Worm (Caenorhabditis elegans) whole organism, early embryonic: ENCODE measurements around the gene C01G10.1.
"Not testable (repeated sequence)": the region's sequence is repeated elsewhere in the genome, so short reads cannot be mapped to it uniquely, and the experiment has no call there.

Source experiments
- B0310.2 ChIP-seq: sonication (generic microtip); optimal IDR thresholded peaks from 2 replicates; lab custom pipeline; 2016; ENCODE audit warnings: mild to moderate bottlenecking, missing genetic modification characterization, missing compliant biosample characterization
- F13C5.2 ChIP-seq: sonication (generic microtip); optimal IDR thresholded peaks from 2 replicates; lab custom pipeline; 2017; ENCODE audit warnings: mild to moderate bottlenecking, missing genetic modification characterization, inconsistent platforms, missing compliant biosample characterization
- aly-1 ChIP-seq: sonication (generic microtip); optimal IDR thresholded peaks from 2 replicates; lab custom pipeline; 2016; ENCODE audit warnings: missing genetic modification characterization, missing compliant biosample characterization
- ama-1 ChIP-seq: fragments of 150-350 bp; optimal IDR thresholded peaks from 2 replicates; lab custom pipeline; 2014
- ceh-13 ChIP-seq: fragments of 200-800 bp; sonication (Bioruptor generic); optimal IDR thresholded peaks from 2 replicates; lab custom pipeline; 2018; ENCODE audit warnings: mild to moderate bottlenecking, missing genetic modification characterization, missing compliant biosample characterization
- ceh-36 ChIP-seq: sonication (generic microtip); optimal IDR thresholded peaks from 2 replicates; lab custom pipeline; 2016; ENCODE audit warnings: missing genetic modification characterization, inconsistent platforms, missing compliant biosample characterization
- ets-7 ChIP-seq: sonication (generic microtip); optimal IDR thresholded peaks from 2 replicates; lab custom pipeline; 2016; ENCODE audit warnings: missing genotype, missing genetic modification characterization, missing compliant biosample characterization
- flt-1 ChIP-seq: fragments of 200-800 bp; sonication (Bioruptor generic); IDR thresholded peaks from 2 replicates; pipeline ENCODE4 v1.3.6; 2022; ENCODE audit warnings: missing genetic modification characterization, missing compliant biosample characterization
- hmbx-1 ChIP-seq: sonication (generic microtip); optimal IDR thresholded peaks from 2 replicates; lab custom pipeline; 2016; ENCODE audit warnings: mild to moderate bottlenecking, missing genetic modification characterization, missing compliant biosample characterization
- hmg-4 ChIP-seq: fragments of 200-800 bp; sonication (Bioruptor generic); optimal IDR thresholded peaks from 2 replicates; lab custom pipeline; 2018; ENCODE audit warnings: mild to moderate bottlenecking, missing genetic modification characterization, missing compliant biosample characterization
- hnd-1 ChIP-seq: sonication (generic microtip); optimal IDR thresholded peaks from 2 replicates; lab custom pipeline; 2016; ENCODE audit warnings: missing genetic modification characterization, missing compliant biosample characterization
- pes-1 ChIP-seq: fragments of 200-800 bp; sonication (Bioruptor generic); IDR thresholded peaks from 2 replicates; pipeline ENCODE4 v1.3.6; 2022; ENCODE audit warnings: missing genetic modification reagents, missing genetic modification characterization, missing compliant biosample characterization
- scrt-1 ChIP-seq: fragments of 200-800 bp; sonication (Bioruptor generic); IDR thresholded peaks from 2 replicates; pipeline ENCODE4 v1.3.6; 2022; ENCODE audit warnings: missing genetic modification characterization, missing compliant biosample characterization
- sea-1 ChIP-seq: fragments of 200-800 bp; sonication (Bioruptor generic); conservative IDR thresholded peaks from 2 replicates; pipeline ENCODE4 v1.3.6; 2022; ENCODE audit warnings: missing genetic modification characterization, missing compliant biosample characterization
- tbx-11 ChIP-seq: fragments of 200-800 bp; sonication (Bioruptor generic); IDR thresholded peaks from 2 replicates; pipeline ENCODE4 v1.3.6; 2022; ENCODE audit warnings: missing genetic modification characterization, missing compliant biosample characterization
- tbx-37 ChIP-seq: fragments of 200-800 bp; sonication (Bioruptor generic); conservative IDR thresholded peaks from 2 replicates; pipeline ENCODE4 v1.3.6; 2022; ENCODE audit warnings: missing genetic modification reagents, missing genetic modification characterization, missing compliant biosample characterization
- tra-4 ChIP-seq: sonication (generic microtip); optimal IDR thresholded peaks from 2 replicates; lab custom pipeline; 2017; ENCODE audit warnings: missing genetic modification characterization, missing compliant biosample characterization

The C01G10.1 gene

ce11 chrV:15092666-15093065 lies 6.9 kb upstream of the C01G10.1 start, which contains the start of gene txt-12:
TSS of gene txt-12 (plus strand) at chrV:15092966.
- no peak for TF ChIP-seq sea-1 (GFP tag; lab: Robert Waterston, UW)
- TF ChIP-seq ceh-36 (tag; lab: Kevin White, UChicago), result no peak
- no peak for TF ChIP-seq F13C5.2 (tag; lab: Kevin White, UChicago)
- TF ChIP-seq hmg-4 (GFP tag; lab: Kevin White, UChicago), result no peak
- no peak for TF ChIP-seq B0310.2 (tag; lab: Kevin White, UChicago)
- TF ChIP-seq tbx-37 (GFP tag; lab: Robert Waterston, UW), result no peak
- TF ChIP-seq ceh-13 (GFP tag; lab: Kevin White, UChicago), result no peak
- no peak for TF ChIP-seq scrt-1 (GFP tag; lab: Robert Waterston, UW)
- TF ChIP-seq tra-4 (tag; lab: Kevin White, UChicago), result no peak
- TF ChIP-seq hnd-1 (tag; lab: Kevin White, UChicago), result no peak
- no peak for TF ChIP-seq aly-1 (tag; lab: Kevin White, UChicago)
- no peak for TF ChIP-seq ama-1
- no peak for TF ChIP-seq hmbx-1 (tag; lab: Kevin White, UChicago)

ce11 chrV:15094749-15095148 lies 4.8 kb upstream of the C01G10.1 start, which contains the start of gene srx-78:
TSS of gene srx-78 (plus strand) at chrV:15095049.
- TF ChIP-seq scrt-1 (GFP tag; lab: Robert Waterston, UW), result no peak
- TF ChIP-seq ama-1, result no peak
- no peak for TF ChIP-seq B0310.2 (tag; lab: Kevin White, UChicago)
- no peak for TF ChIP-seq hmg-4 (GFP tag; lab: Kevin White, UChicago)
- TF ChIP-seq ceh-36 (tag; lab: Kevin White, UChicago), result no peak
- TF ChIP-seq tbx-11, result no peak
- no peak for TF ChIP-seq ceh-13 (GFP tag; lab: Kevin White, UChicago)
- TF ChIP-seq F13C5.2 (tag; lab: Kevin White, UChicago), result no peak
- TF ChIP-seq flt-1 (GFP tag; lab: Robert Waterston, UW), result no peak

ce11 chrV:15105893-15106598 lies 6.5 kb downstream of the C01G10.1 start, which contains the start of gene C01G10.14:
TSS of gene C01G10.14 (minus strand) at chrV:15105943.
- not testable (repeated sequence) for TF ChIP-seq hmbx-1 (tag; lab: Kevin White, UChicago); aly-1 (tag; lab: Kevin White, UChicago); hmg-4 (GFP tag; lab: Kevin White, UChicago)

ce11 chrV:15109260-15109659 lies 9.7 kb downstream of the C01G10.1 start, which contains the start of gene Y75B12A.2:
TSS of gene Y75B12A.2 (plus strand) at chrV:15109560.
- TF ChIP-seq B0310.2 (tag; lab: Kevin White, UChicago) (no peak), hnd-1 (tag; lab: Kevin White, UChicago) (no peak), ceh-36 (tag; lab: Kevin White, UChicago) (no peak), flt-1 (GFP tag; lab: Robert Waterston, UW) (no peak), tbx-37 (GFP tag; lab: Robert Waterston, UW) (no peak), aly-1 (tag; lab: Kevin White, UChicago) (no peak), ama-1 (no peak), scrt-1 (GFP tag; lab: Robert Waterston, UW) (no peak), F13C5.2 (tag; lab: Kevin White, UChicago) (no peak), sea-1 (GFP tag; lab: Robert Waterston, UW) (no peak)

ce11 chrV:15111660-15112059 lies 12.1 kb downstream of the C01G10.1 start, which contains the start of gene T01G5.7:
TSS of gene T01G5.7 (plus strand) at chrV:15111960.
- TF ChIP-seq ama-1 (no peak), B0310.2 (tag; lab: Kevin White, UChicago) (no peak), F13C5.2 (tag; lab: Kevin White, UChicago) (no peak), ceh-13 (GFP tag; lab: Kevin White, UChicago) (no peak), tbx-37 (GFP tag; lab: Robert Waterston, UW) (no peak), tra-4 (tag; lab: Kevin White, UChicago) (no peak), hnd-1 (tag; lab: Kevin White, UChicago) (no peak), tbx-11 (no peak), hmg-4 (GFP tag; lab: Kevin White, UChicago) (no peak), sea-1 (GFP tag; lab: Robert Waterston, UW) (no peak), scrt-1 (GFP tag; lab: Robert Waterston, UW) (no peak), hmbx-1 (tag; lab: Kevin White, UChicago) (no peak), ets-7 (tag; lab: Kevin White, UChicago) (no peak), flt-1 (GFP tag; lab: Robert Waterston, UW) (no peak), pes-1 (GFP tag; lab: Robert Waterston, UW) (no peak), aly-1 (tag; lab: Kevin White, UChicago) (no peak), ceh-36 (tag; lab: Kevin White, UChicago) (no peak)

- TF ChIP-seq ceh-36 (tag; lab: Kevin White, UChicago), result no peak
These were observed 14.4 kb downstream of the C01G10.1 start, which contains the start of gene T01G5.6 for ce11 chrV:15113992-15114391. TSS of gene T01G5.6 (minus strand) at chrV:15114092.

ce11 chrV:15115968-15116367 lies 16.4 kb downstream of the C01G10.1 start, which contains the start of gene T01G5.8:
TSS of gene T01G5.8 (plus strand) at chrV:15116268.
- not testable (repeated sequence) for TF ChIP-seq tbx-11; F13C5.2 (tag; lab: Kevin White, UChicago); scrt-1 (GFP tag; lab: Robert Waterston, UW)
